Fruit fly (Drosophila melanogaster): Measurements from ENCODE around the gene mew.

mew gene

dm6 chrX:13224846-13225245, 33.4 kb downstream of the mew start:
- TF ChIP-seq croc (GFP tag; conservative IDR thresholded peaks at IDR 0.05) (no peak), crp (GFP tag; optimal IDR thresholded peaks at IDR 0.05) (no peak), cad (GFP tag; optimal IDR thresholded peaks at IDR 0.05) (no peak), stwl (tag; optimal IDR thresholded peaks at IDR 0.05) (peak; percentile 17), CG8388 (GFP tag; optimal IDR thresholded peaks at IDR 0.05) (no peak), CTCF (GFP tag; optimal IDR thresholded peaks at IDR 0.05) (peak; percentile 85), Dbx (GFP tag; IDR thresholded peaks at IDR 0.05) (no peak), psq (GFP tag; optimal IDR thresholded peaks at IDR 0.05) (no peak), CG10267 (tag; optimal IDR thresholded peaks at IDR 0.05) (no peak), CG31388 (GFP tag; optimal IDR thresholded peaks at IDR 0.05) (no peak), tap (tag; optimal IDR thresholded peaks at IDR 0.05) (no peak), CG16815 (GFP tag; optimal IDR thresholded peaks at IDR 0.05) (no peak), Gug (GFP tag; IDR thresholded peaks at IDR 0.05) (no peak), Rfx (GFP tag; IDR thresholded peaks at IDR 0.05) (no peak), CG11085 (GFP tag; IDR thresholded peaks at IDR 0.05) (no peak), prd (optimal IDR thresholded peaks at IDR 0.05) (no peak), prd (GFP tag; IDR thresholded peaks at IDR 0.05) (no peak), CG17361 (GFP tag; IDR thresholded peaks at IDR 0.05) (0 out of 3 replicates have a peak, but pooled peaks have one; percentile 10), Optix (GFP tag; IDR thresholded peaks at IDR 0.05) (no peak), en (GFP tag; optimal IDR thresholded peaks at IDR 0.05) (no peak)

dm6 chrX:13221835-13222234, 36.5 kb downstream of the mew start:
- TF ChIP-seq CG14050 (GFP tag; IDR thresholded peaks at IDR 0.05) (no peak), CG11085 (GFP tag; IDR thresholded peaks at IDR 0.05) (no peak), run (tag; optimal IDR thresholded peaks at IDR 0.05) (no peak), Med (GFP tag) (peak; percentile 40), Drgx (GFP tag; IDR thresholded peaks at IDR 0.05) (peak; percentile 45)

dm6 chrX:13221311-13221710, 37.0 kb downstream of the mew start:
- TF ChIP-seq Mrtf (GFP tag; IDR thresholded peaks at IDR 0.05) (no peak), E2f1 (GFP tag; IDR thresholded peaks at IDR 0.05) (no peak), eyg (GFP tag; optimal IDR thresholded peaks at IDR 0.05) (no peak), Hmx (GFP tag; optimal IDR thresholded peaks at IDR 0.05) (no peak), Ssrp (tag; optimal IDR thresholded peaks at IDR 0.05) (peak; percentile 24), Gsc (GFP tag; IDR thresholded peaks at IDR 0.05) (no peak), Camta (GFP tag; optimal IDR thresholded peaks at IDR 0.05) (no peak), CG4360 (GFP tag; IDR thresholded peaks at IDR 0.05) (no peak), CG10979 (tag; optimal IDR thresholded peaks at IDR 0.05) (peak; percentile 34), Dip3 (GFP tag; optimal IDR thresholded peaks at IDR 0.05) (no peak), jumu (GFP tag; optimal IDR thresholded peaks at IDR 0.05) (no peak), CG8281 (tag; optimal IDR thresholded peaks at IDR 0.05) (no peak), abd-A (tag; optimal IDR thresholded peaks at IDR 0.05) (no peak), CG10274 (GFP tag; optimal IDR thresholded peaks at IDR 0.05) (no peak), CG13296 (GFP tag; optimal IDR thresholded peaks at IDR 0.05) (no peak), Chrac-16 (GFP tag; optimal IDR thresholded peaks at IDR 0.05) (no peak), CG7271 (tag; optimal IDR thresholded peaks at IDR 0.05) (no peak), Nf-YC (tag; optimal IDR thresholded peaks at IDR 0.05) (no peak), wek (GFP tag; optimal IDR thresholded peaks at IDR 0.05) (no peak), Jarid2 (GFP tag; optimal IDR thresholded peaks at IDR 0.05) (no peak), CG10366 (GFP tag; IDR thresholded peaks at IDR 0.05) (no peak), Bteb2 (GFP tag; optimal IDR thresholded peaks at IDR 0.05) (no peak), org-1 (GFP tag; optimal IDR thresholded peaks at IDR 0.05) (peak; percentile 0), Blimp-1 (GFP tag; optimal IDR thresholded peaks at IDR 0.05) (peak; percentile 50), Hr78 (GFP tag; optimal IDR thresholded peaks at IDR 0.05) (no peak), ranshi (GFP tag; IDR thresholded peaks at IDR 0.05) (no peak), CG2875 (GFP tag; optimal IDR thresholded peaks at IDR 0.05) (no peak), CG7786 (GFP tag; optimal IDR thresholded peaks at IDR 0.05) (no peak)
